Fruit fly (Drosophila melanogaster) whole organism, prepupa: ENCODE measurements around the gene Cyp4d2.

Source experiments
- CG11294 ChIP-seq: fragments of 200-800 bp; sonication (Bioruptor generic); IDR thresholded peaks from 2 replicates; pipeline ENCODE4 v1.3.6; 2022; ENCODE audit warnings: missing biosample characterization, missing genetic modification characterization
- CG3032 ChIP-seq: fragments of 200-800 bp; optimal IDR thresholded peaks from 2 replicates; lab custom pipeline; 2019; ENCODE audit warnings: missing biosample characterization, mild to moderate bottlenecking, missing genetic modification characterization, moderate library complexity
- CG3919 ChIP-seq: fragments of 200-800 bp; sonication (Bioruptor generic); optimal IDR thresholded peaks from 3 replicates; lab custom pipeline; 2016; ENCODE audit warnings: missing biosample characterization, missing genetic modification characterization
- CG4318 ChIP-seq: fragments of 200-800 bp; sonication (Bioruptor generic); optimal IDR thresholded peaks from 3 replicates; lab custom pipeline; 2017; ENCODE audit warnings: missing biosample characterization, mild to moderate bottlenecking, missing genetic modification characterization
- CG6276 ChIP-seq: fragments of 200-800 bp; sonication (Bioruptor generic); optimal IDR thresholded peaks from 2 replicates; lab custom pipeline; 2017; ENCODE audit warnings: missing biosample characterization, mild to moderate bottlenecking, missing genetic modification characterization
- CG8319 ChIP-seq: fragments of 200-800 bp; sonication (Bioruptor generic); optimal IDR thresholded peaks from 3 replicates; lab custom pipeline; 2016; ENCODE audit warnings: missing biosample characterization, missing genetic modification characterization
- Hr4 ChIP-seq: fragments of 200-800 bp; sonication (Bioruptor generic); optimal IDR thresholded peaks from 3 replicates; lab custom pipeline; 2016; ENCODE audit warnings: missing biosample characterization, missing genetic modification characterization
- Lpt ChIP-seq: fragments of 200-800 bp; sonication (Bioruptor generic); optimal IDR thresholded peaks from 3 replicates; lab custom pipeline; 2016; ENCODE audit warnings: missing biosample characterization, missing genetic modification characterization
- OdsH ChIP-seq: fragments of 200-800 bp; sonication (Bioruptor generic); optimal IDR thresholded peaks from 3 replicates; lab custom pipeline; 2016; ENCODE audit warnings: missing biosample characterization, missing genetic modification characterization
- Sox102F ChIP-seq: fragments of 200-800 bp; sonication (Bioruptor generic); optimal IDR thresholded peaks from 2 replicates; lab custom pipeline; 2016; ENCODE audit warnings: missing biosample characterization, mild to moderate bottlenecking, missing genetic modification characterization
- achi ChIP-seq: fragments of 200-800 bp; sonication (Bioruptor generic); optimal IDR thresholded peaks from 3 replicates; lab custom pipeline; 2016; ENCODE audit warnings: missing biosample characterization, missing genetic modification characterization
- dac ChIP-seq: fragments of 200-800 bp; sonication (Bioruptor generic); optimal IDR thresholded peaks from 2 replicates; lab custom pipeline; 2017; ENCODE audit warnings: missing biosample characterization, mild to moderate bottlenecking, missing genetic modification characterization

DNA sequence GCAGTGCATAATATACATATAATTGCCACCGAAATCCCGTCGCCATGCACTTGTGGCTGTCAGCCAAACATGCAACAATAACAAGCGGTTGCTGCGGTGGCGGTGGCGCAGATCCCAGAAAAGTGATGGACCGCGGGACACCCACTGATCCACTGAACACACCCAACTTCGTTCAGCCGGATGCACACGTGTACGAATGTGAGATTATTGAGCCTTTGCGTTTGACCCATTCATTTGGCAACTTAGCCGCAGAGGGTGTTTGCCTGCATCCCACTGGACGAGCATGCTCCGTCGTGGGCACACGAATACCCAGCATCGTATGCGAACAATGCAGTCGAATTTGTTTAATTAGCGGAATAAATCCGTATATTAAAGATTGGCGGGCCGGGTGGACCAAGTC, 10.4 kb upstream of the Cyp4d2 start:
- TF ChIP-seq CG6276 (GFP tag; lab: Kevin White, UChicago) (peak; percentile 28), CG4318 (peak; percentile 0), Hr4 (GFP tag; lab: Kevin White, UChicago) (peak; percentile 53), CG3032 (tag; lab: Kevin White, UChicago) (no peak), dac (GFP tag; lab: Kevin White, UChicago) (peak; percentile 15), CG3919 (GFP tag; lab: Kevin White, UChicago) (no peak), achi (GFP tag; lab: Kevin White, UChicago) (no peak), CG11294 (GFP tag; lab: Robert Waterston, UW) (peak; percentile 23; the same call in 1 of the 2 replicates), CG8319 (no peak), OdsH (no peak), Sox102F (GFP tag; lab: Kevin White, UChicago) (no peak), Lpt (peak; percentile 35)
